ENCODE assay signal across 1 fruit fly cellular context in genomic region chrX:3798919-3799318, dm6.
TF ChIP-seq lines count a peak whose summit lies in the region.

Gene HIP, plus strand, starts transcription at chrX:3799150.

TF ChIP-seq in whole organism, embryonic, 481 proteins besides CTCF, POLR2A, EP300 and RAD21 (continued from another document):
- TF ChIP-seq unc-4 (GFP tag; IDR thresholded peaks at IDR 0.05; lab: Robert Waterston, UW; ENCODE audit: partially characterized antibody) (peak; percentile 77), CG10267 (tag; optimal IDR thresholded peaks at IDR 0.05; lab: Kevin White, UChicago) (peak; percentile 7), bbx (GFP tag; IDR thresholded peaks at IDR 0.05; lab: Robert Waterston, UW; ENCODE audit: partially characterized antibody) (peak; percentile 71)
